Worm (Caenorhabditis elegans) whole organism, young adult: ENCODE data around the gene Y102F5A.1.

Source experiments
- D2030.7 ChIP-seq: fragments of 200-800 bp; sonication (Bioruptor generic); IDR thresholded peaks from 2 replicates; pipeline ENCODE4 v1.3.6; 2022; ENCODE audit warnings: missing genetic modification reagents, missing genetic modification characterization, missing compliant biosample characterization
- F10E7.11 ChIP-seq: sonication (generic microtip); optimal IDR thresholded peaks from 2 replicates; lab custom pipeline; 2017; ENCODE audit warnings: mild to moderate bottlenecking, missing genetic modification characterization, moderate library complexity, missing compliant biosample characterization
- F22D6.2 ChIP-seq: sonication (generic microtip); optimal IDR thresholded peaks from 2 replicates; lab custom pipeline; 2016; ENCODE audit warnings: mild to moderate bottlenecking, missing genetic modification characterization, missing compliant biosample characterization
- F23B12.7 ChIP-seq: sonication (generic microtip); optimal IDR thresholded peaks from 2 replicates; lab custom pipeline; 2017; ENCODE audit warnings: missing genetic modification characterization, mild to moderate bottlenecking, missing compliant biosample characterization, antibody characterized with exemption, moderate library complexity; ENCODE audit not compliant: insufficient read depth
- F37B4.10 ChIP-seq: fragments of 200-800 bp; sonication (Bioruptor generic); IDR thresholded peaks from 2 replicates; pipeline ENCODE4 v1.3.6; 2022; ENCODE audit warnings: missing genetic modification characterization, missing compliant biosample characterization
- F57A8.1 ChIP-seq: fragments of 200-800 bp; sonication (Bioruptor generic); optimal IDR thresholded peaks from 2 replicates; lab custom pipeline; 2018; ENCODE audit warnings: mild to moderate bottlenecking, missing genetic modification characterization, moderate library complexity, missing compliant biosample characterization
- F57C9.4 ChIP-seq: sonication (generic microtip); optimal IDR thresholded peaks from 2 replicates; lab custom pipeline; 2017; ENCODE audit warnings: mild to moderate bottlenecking, missing genetic modification characterization, missing compliant biosample characterization
- T07F8.4 ChIP-seq: sonication (generic microtip); optimal IDR thresholded peaks from 2 replicates; lab custom pipeline; 2016; ENCODE audit warnings: mild to moderate bottlenecking, missing genetic modification characterization, moderate library complexity, missing compliant biosample characterization
- Y79H2A.3 ChIP-seq: fragments of 200-800 bp; sonication (Bioruptor generic); conservative IDR thresholded peaks from 2 replicates; pipeline ENCODE4 v1.3.6; 2022; ENCODE audit warnings: missing genetic modification reagents, missing genetic modification characterization, missing compliant biosample characterization
- Y95B8A.8 ChIP-seq: fragments of 200-800 bp; sonication (Bioruptor generic); IDR thresholded peaks from 2 replicates; pipeline ENCODE4 v1.3.6; 2022; ENCODE audit warnings: missing genetic modification reagents, missing genetic modification characterization, missing compliant biosample characterization
- akir-1 ChIP-seq: fragments of 200-800 bp; sonication (Bioruptor generic); optimal IDR thresholded peaks from 2 replicates; lab custom pipeline; 2018; ENCODE audit warnings: mild to moderate bottlenecking, missing genetic modification characterization, moderate library complexity, missing compliant biosample characterization
- ama-1 ChIP-seq, 3 experiments: fragments of 150-350 bp in 1 of 3; sonication (generic microtip) in 2 of 3; optimal IDR thresholded peaks; 2 replicates each; lab custom pipeline; 2014 to 2018; ENCODE audit warnings: missing biosample characterization in 2 of 3, missing genetic modification characterization in 2 of 3, missing genetic modification reagents in 2 of 3
- aptf-2 ChIP-seq: fragments of 200-800 bp; sonication (Bioruptor generic); conservative IDR thresholded peaks from 2 replicates; pipeline ENCODE4 v1.3.6; 2022; ENCODE audit warnings: missing genetic modification reagents, missing genetic modification characterization, missing compliant biosample characterization
- athp-1 ChIP-seq: sonication (generic microtip); optimal IDR thresholded peaks from 2 replicates; lab custom pipeline; 2017; ENCODE audit warnings: mild to moderate bottlenecking, missing genetic modification characterization, missing compliant biosample characterization
- attf-5 ChIP-seq: fragments of 200-800 bp; sonication (Bioruptor generic); optimal IDR thresholded peaks from 2 replicates; lab custom pipeline; 2018; ENCODE audit warnings: mild to moderate bottlenecking, missing genetic modification characterization, missing compliant biosample characterization
- attf-6 ChIP-seq: fragments of 200-800 bp; sonication (Bioruptor generic); IDR thresholded peaks from 2 replicates; pipeline ENCODE4 v1.3.6; 2022; ENCODE audit warnings: missing genetic modification reagents, missing genetic modification characterization, missing compliant biosample characterization
- ccch-3 ChIP-seq: fragments of 200-800 bp; sonication (Bioruptor generic); optimal IDR thresholded peaks from 2 replicates; lab custom pipeline; 2018; ENCODE audit warnings: mild to moderate bottlenecking, missing genetic modification characterization, missing compliant biosample characterization
- ceh-40 ChIP-seq: fragments of 200-800 bp; sonication (Bioruptor generic); IDR thresholded peaks from 2 replicates; pipeline ENCODE4 v1.3.6; 2022; ENCODE audit warnings: missing genetic modification characterization, missing compliant biosample characterization
- ceh-58 ChIP-seq: fragments of 200-800 bp; sonication (Bioruptor generic); IDR thresholded peaks from 2 replicates; pipeline ENCODE4 v1.3.6; 2022; ENCODE audit warnings: missing genetic modification characterization, missing compliant biosample characterization
- dox-1 ChIP-seq: fragments of 200-800 bp; sonication (Bioruptor generic); IDR thresholded peaks from 2 replicates; pipeline ENCODE4 v1.3.6; 2022; ENCODE audit warnings: missing genetic modification reagents, missing genetic modification characterization, missing compliant biosample characterization
- hlh-12 ChIP-seq: sonication (generic microtip); optimal IDR thresholded peaks from 2 replicates; lab custom pipeline; 2016; ENCODE audit warnings: missing genetic modification characterization, missing compliant biosample characterization
- hsf-1 ChIP-seq: fragments of 200-800 bp; sonication (Bioruptor generic); IDR thresholded peaks from 2 replicates; pipeline ENCODE4 v1.3.6; 2022; ENCODE audit warnings: missing genetic modification reagents, missing genetic modification characterization, missing compliant biosample characterization
- lin-35 ChIP-seq, 3 experiments: fragments of 150-350 bp in 2 of 3; sonication (generic microtip) in 1 of 3; optimal IDR thresholded peaks; 2 replicates each; lab custom pipeline; 2014 to 2018; ENCODE audit warnings: missing biosample characterization in 3 of 3, missing genetic modification characterization in 3 of 3, missing genetic modification reagents in 3 of 3
- lir-1 ChIP-seq: fragments of 200-800 bp; sonication (Bioruptor generic); conservative IDR thresholded peaks from 2 replicates; pipeline ENCODE4 v1.3.6; 2022; ENCODE audit warnings: missing genetic modification reagents, missing genetic modification characterization, missing compliant biosample characterization
- mcd-1 ChIP-seq: fragments of 200-800 bp; sonication (Bioruptor generic); IDR thresholded peaks from 2 replicates; pipeline ENCODE4 v1.3.6; 2022; ENCODE audit warnings: missing genetic modification reagents, missing genetic modification characterization, missing compliant biosample characterization
- mel-28 ChIP-seq: sonication (generic microtip); optimal IDR thresholded peaks from 2 replicates; lab custom pipeline; 2016; ENCODE audit warnings: borderline replicate concordance, mild to moderate bottlenecking, missing genetic modification characterization, missing compliant biosample characterization
- mes-4 ChIP-seq: sonication (generic microtip); optimal IDR thresholded peaks from 2 replicates; lab custom pipeline; 2016; ENCODE audit warnings: missing genotype, missing genetic modification characterization, missing compliant biosample characterization
- mxl-1 ChIP-seq: sonication (generic microtip); optimal IDR thresholded peaks from 2 replicates; lab custom pipeline; 2016; ENCODE audit warnings: missing genetic modification characterization, missing compliant biosample characterization
- nfya-1 ChIP-seq: sonication (generic microtip); optimal IDR thresholded peaks from 2 replicates; lab custom pipeline; 2017; ENCODE audit warnings: antibody characterized with exemption, missing compliant biosample characterization, missing genetic modification characterization, borderline replicate concordance; ENCODE audit not compliant: insufficient read depth
- nhr-120 ChIP-seq: fragments of 200-800 bp; sonication (Bioruptor generic); IDR thresholded peaks from 2 replicates; pipeline ENCODE4 v1.3.6; 2022; ENCODE audit warnings: missing genetic modification characterization, missing compliant biosample characterization
- nhr-27 ChIP-seq: fragments of 200-800 bp; sonication (Bioruptor generic); optimal IDR thresholded peaks from 2 replicates; lab custom pipeline; 2018; ENCODE audit warnings: mild to moderate bottlenecking, missing genetic modification characterization, moderate library complexity, missing compliant biosample characterization
- nhr-90 ChIP-seq: sonication (generic microtip); optimal IDR thresholded peaks from 2 replicates; lab custom pipeline; 2016; ENCODE audit warnings: missing genotype, mild to moderate bottlenecking, missing genetic modification characterization, missing compliant biosample characterization
- pha-4 ChIP-seq: fragments of 150-350 bp; sonication (generic microtip); optimal IDR thresholded peaks from 2 replicates; lab custom pipeline; 2014; ENCODE audit warnings: missing biosample characterization, missing genetic modification reagents, missing genetic modification characterization
- rcor-1 ChIP-seq: fragments of 200-800 bp; sonication (Bioruptor generic); IDR thresholded peaks from 2 replicates; pipeline ENCODE4 v1.3.6; 2022; ENCODE audit warnings: missing genetic modification reagents, missing genetic modification characterization, missing compliant biosample characterization
- rec-8 ChIP-seq, 2 experiments: sonication (generic microtip); optimal IDR thresholded peaks; 2 replicates each; lab custom pipeline; 2016; ENCODE audit warnings: mild to moderate bottlenecking in 2 of 2, missing genetic modification characterization in 2 of 2, missing genetic modification reagents in 2 of 2, missing genotype in 2 of 2, missing biosample characterization in 1 of 2, missing compliant biosample characterization in 1 of 2, moderate library complexity in 1 of 2
- repo-1 ChIP-seq: sonication (generic microtip); optimal IDR thresholded peaks from 2 replicates; lab custom pipeline; 2017; ENCODE audit warnings: mild to moderate bottlenecking, missing genetic modification characterization, missing compliant biosample characterization
- sdz-38 ChIP-seq: sonication (generic microtip); optimal IDR thresholded peaks from 2 replicates; lab custom pipeline; 2016; ENCODE audit warnings: missing genotype, missing genetic modification characterization, missing compliant biosample characterization
- snpc-1.3 ChIP-seq: sonication (generic microtip); optimal IDR thresholded peaks from 2 replicates; lab custom pipeline; 2017; ENCODE audit warnings: missing genetic modification characterization, mild to moderate bottlenecking, missing compliant biosample characterization, antibody characterized with exemption, moderate library complexity, missing genotype, missing genetic modification reagents; ENCODE audit not compliant: insufficient read depth
- sptf-2 ChIP-seq: fragments of 200-800 bp; sonication (Bioruptor generic); optimal IDR thresholded peaks from 2 replicates; lab custom pipeline; 2018; ENCODE audit warnings: mild to moderate bottlenecking, missing genetic modification characterization, missing compliant biosample characterization
- tbp1 ChIP-seq: fragments of 200-800 bp; sonication (Bioruptor generic); optimal IDR thresholded peaks from 2 replicates; lab custom pipeline; 2018; ENCODE audit warnings: mild to moderate bottlenecking, missing genetic modification characterization, missing compliant biosample characterization
- tbx-9 ChIP-seq: sonication (generic microtip); optimal IDR thresholded peaks from 2 replicates; lab custom pipeline; 2016; ENCODE audit warnings: borderline replicate concordance, missing genetic modification characterization, inconsistent platforms, missing compliant biosample characterization
- unc-130 ChIP-seq: sonication (generic microtip); optimal IDR thresholded peaks from 2 replicates; lab custom pipeline; 2016; ENCODE audit warnings: missing genetic modification reagents, missing genetic modification characterization, missing compliant biosample characterization
- unc-62 ChIP-seq: fragments of 150-350 bp; optimal IDR thresholded peaks from 2 replicates; lab custom pipeline; 2014; ENCODE audit warnings: missing biosample characterization, missing genetic modification reagents, missing genetic modification characterization
- ztf-18 ChIP-seq: sonication (generic microtip); optimal IDR thresholded peaks from 2 replicates; lab custom pipeline; 2016; ENCODE audit warnings: missing genotype, mild to moderate bottlenecking, missing genetic modification characterization, missing compliant biosample characterization
- ztf-28 ChIP-seq: fragments of 200-800 bp; sonication (Bioruptor generic); IDR thresholded peaks from 2 replicates; pipeline ENCODE4 v1.3.6; 2022; ENCODE audit warnings: missing genetic modification reagents, missing genetic modification characterization, missing compliant biosample characterization
- ztf-6 ChIP-seq: fragments of 200-800 bp; sonication (Bioruptor generic); IDR thresholded peaks from 2 replicates; pipeline ENCODE4 v1.3.6; 2022; ENCODE audit warnings: missing genetic modification reagents, missing genetic modification characterization, missing compliant biosample characterization

Y102F5A.1 gene

DNA sequence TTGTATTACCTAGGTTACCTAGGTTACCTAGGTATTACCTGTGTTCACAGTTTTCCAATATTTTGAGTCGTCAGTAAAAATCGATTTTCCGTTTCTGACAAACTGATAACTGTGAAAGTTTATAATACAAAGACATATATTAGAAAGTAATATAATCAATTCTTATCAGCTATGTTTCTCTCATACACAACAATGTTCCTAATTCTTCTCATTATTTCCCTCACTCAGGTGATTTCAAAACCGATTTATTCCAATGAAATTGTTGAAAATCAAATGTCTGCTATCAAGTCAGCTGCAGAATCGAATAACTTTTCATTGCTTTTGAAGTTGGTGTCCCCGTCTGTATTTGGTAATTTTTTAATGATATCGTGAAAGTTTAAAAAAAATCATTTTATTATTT lies 19.9 kb upstream of the Y102F5A.1 start, which contains the start of gene C34E11.4:
C34E11.4 (plus strand) TSS at position 154 of the 400 bp plus-strand sequence.
- TF ChIP-seq Y79H2A.3 (GFP tag; lab: Robert Waterston, UW), result no peak
- no peak for TF ChIP-seq mcd-1 (GFP tag; lab: Robert Waterston, UW)
- TF ChIP-seq, all 124 proteins: peak for 0

DNA sequence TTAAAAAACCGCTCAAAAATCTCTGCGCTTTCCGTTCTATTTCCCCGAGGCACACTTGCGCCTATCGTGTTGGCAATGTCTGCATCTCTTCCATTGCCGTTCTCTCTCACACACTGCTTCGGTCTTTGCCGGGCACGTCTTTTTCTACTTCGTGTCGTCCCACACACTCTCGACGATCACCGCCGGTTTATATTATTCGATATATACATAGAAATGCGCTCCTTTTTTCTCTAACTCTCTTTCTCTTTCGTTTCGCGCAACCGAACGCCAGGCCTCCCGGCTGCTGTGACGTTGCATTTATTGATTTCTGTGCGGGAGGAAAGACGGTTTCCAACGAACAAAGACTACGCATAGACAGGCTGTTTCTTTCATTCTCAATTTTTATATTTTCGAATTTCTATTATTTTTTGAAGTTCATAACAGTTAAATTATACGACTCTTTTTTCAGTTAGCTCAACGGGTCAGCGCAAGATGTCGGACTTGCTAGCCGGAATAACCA lies 14.0 kb upstream of the Y102F5A.1 start, which contains the start of gene rsd-3:
rsd-3 (plus strand) TSS at position 449 of the 499 bp plus-strand sequence.
- TF ChIP-seq D2030.7 (GFP tag; lab: Robert Waterston, UW), result no peak
- TF ChIP-seq tbx-9, result no peak
- no peak for TF ChIP-seq athp-1
- no peak for TF ChIP-seq lir-1
- TF ChIP-seq repo-1 (tag; lab: Kevin White, UChicago), result no peak
- no peak for TF ChIP-seq ztf-28
- TF ChIP-seq akir-1, result no peak
- no peak for TF ChIP-seq Y95B8A.8
- no peak for TF ChIP-seq aptf-2 (GFP tag; lab: Robert Waterston, UW)
- TF ChIP-seq unc-62 (GFP tag; lab: Kevin White, UChicago), result no peak
- TF ChIP-seq attf-6 (GFP tag; lab: Robert Waterston, UW), result no peak
- no peak for TF ChIP-seq pha-4 (tag; lab: Kevin White, UChicago)
- TF ChIP-seq nfya-1 (tag; lab: Kevin White, UChicago), result no peak
- no peak for TF ChIP-seq F57C9.4
- TF ChIP-seq mes-4 (tag; lab: Kevin White, UChicago), result no peak
- TF ChIP-seq Y79H2A.3 (GFP tag; lab: Robert Waterston, UW), result no peak
- TF ChIP-seq dox-1 (GFP tag; lab: Robert Waterston, UW), result peak; percentile 69
- no peak for TF ChIP-seq snpc-1.3 (tag; lab: Kevin White, UChicago)
- TF ChIP-seq ztf-18 (tag; lab: Kevin White, UChicago), result peak; percentile 7
- no peak for TF ChIP-seq nhr-27
- peak in 1 of 3 experiments; percentile 52 for TF ChIP-seq lin-35 (GFP tag; optimal IDR thresholded peaks at IDR 0.05; lab: Kevin White, UChicago)
- TF ChIP-seq hlh-12 (tag; lab: Kevin White, UChicago), result no peak
- no peak for TF ChIP-seq hsf-1
- no peak for TF ChIP-seq unc-130 (GFP tag; lab: Kevin White, UChicago)
- TF ChIP-seq attf-5 (GFP tag; lab: Kevin White, UChicago), result no peak
- TF ChIP-seq nhr-90, result no peak
- no peak for TF ChIP-seq F22D6.2 (tag; lab: Kevin White, UChicago)
- no peak for TF ChIP-seq nhr-120 (GFP tag; lab: Robert Waterston, UW)
- no peak for TF ChIP-seq sptf-2
- no peak for TF ChIP-seq ama-1 (optimal IDR thresholded peaks at IDR 0.05; lab: Kevin White, UChicago)
- TF ChIP-seq ama-1 (GFP tag; optimal IDR thresholded peaks at IDR 0.05; lab: Kevin White, UChicago), result no peak
- TF ChIP-seq sdz-38 (tag; lab: Kevin White, UChicago), result no peak
- no peak for TF ChIP-seq F37B4.10
- peak; percentile 38 for TF ChIP-seq tbp1
- TF ChIP-seq ccch-3 (GFP tag; lab: Kevin White, UChicago), result no peak
- no peak for TF ChIP-seq ztf-6
- TF ChIP-seq T07F8.4 (tag; lab: Kevin White, UChicago), result no peak
- TF ChIP-seq mxl-1 (tag; lab: Kevin White, UChicago), result no peak
- TF ChIP-seq rcor-1 (GFP tag; lab: Robert Waterston, UW), result no peak
- no peak for TF ChIP-seq F10E7.11 (tag; lab: Kevin White, UChicago)
- TF ChIP-seq F57A8.1 (GFP tag; lab: Kevin White, UChicago), result no peak
- TF ChIP-seq mel-28 (tag; lab: Kevin White, UChicago), result no peak
- TF ChIP-seq ceh-40 (GFP tag; lab: Robert Waterston, UW), result no peak
- TF ChIP-seq F23B12.7 (tag; lab: Kevin White, UChicago), result no peak
- no peak for TF ChIP-seq ceh-58 (GFP tag; lab: Robert Waterston, UW)
- TF ChIP-seq rec-8 (tag; optimal IDR thresholded peaks at IDR 0.05; lab: Kevin White, UChicago), result no peak
